Fruit fly (Drosophila melanogaster) whole organism, embryonic: ENCODE results near the gene Etfb.

Source experiments
- Adf1 ChIP-seq: fragments of 200-800 bp; sonication (Bioruptor generic); IDR thresholded peaks from 2 replicates; pipeline ENCODE4 v1.3.6; 2022; ENCODE audit warnings: missing biosample characterization, missing genetic modification characterization
- CG1024 ChIP-seq: fragments of 200-800 bp; sonication (Bioruptor generic); IDR thresholded peaks from 2 replicates; pipeline ENCODE4 v1.3.6; 2022; ENCODE audit warnings: missing biosample characterization, missing genetic modification characterization
- CG12219 ChIP-seq: fragments of 200-800 bp; sonication (Bioruptor generic); optimal IDR thresholded peaks from 3 replicates; lab custom pipeline; 2018; ENCODE audit warnings: missing biosample characterization, mild to moderate bottlenecking, missing genetic modification characterization
- CG12744 ChIP-seq: fragments of 200-800 bp; sonication (Bioruptor generic); optimal IDR thresholded peaks from 2 replicates; lab custom pipeline; 2016; ENCODE audit warnings: missing biosample characterization, missing genetic modification characterization
- CG13296 ChIP-seq: fragments of 200-800 bp; sonication (Bioruptor generic); optimal IDR thresholded peaks from 3 replicates; lab custom pipeline; 2018; ENCODE audit warnings: missing biosample characterization, mild to moderate bottlenecking, missing genetic modification characterization
- CG13894 ChIP-seq: fragments of 200-800 bp; sonication (Bioruptor generic); optimal IDR thresholded peaks from 3 replicates; lab custom pipeline; 2018; ENCODE audit warnings: missing biosample characterization, mild to moderate bottlenecking, missing genetic modification characterization, moderate library complexity
- CG15479 ChIP-seq: fragments of 200-800 bp; sonication (Bioruptor generic); optimal IDR thresholded peaks from 3 replicates; lab custom pipeline; 2019; ENCODE audit warnings: missing biosample characterization, mild to moderate bottlenecking, missing genetic modification characterization, moderate library complexity
- CG16863 ChIP-seq: fragments of 200-800 bp; sonication (Bioruptor generic); optimal IDR thresholded peaks from 3 replicates; lab custom pipeline; 2016; ENCODE audit warnings: missing biosample characterization, missing genetic modification characterization
- CG2199 ChIP-seq: fragments of 200-800 bp; sonication (Bioruptor generic); IDR thresholded peaks from 3 replicates; pipeline ENCODE4 v1.3.6; 2022; ENCODE audit warnings: missing biosample characterization, missing genetic modification characterization
- CG30431 ChIP-seq: fragments of 200-800 bp; sonication (Bioruptor generic); optimal IDR thresholded peaks from 2 replicates; lab custom pipeline; 2017; ENCODE audit warnings: missing biosample characterization, missing genetic modification characterization
- CG3163 ChIP-seq: fragments of 200-800 bp; sonication (Bioruptor generic); optimal IDR thresholded peaks from 3 replicates; lab custom pipeline; 2016; ENCODE audit warnings: missing biosample characterization, missing genetic modification characterization
- CG34422 ChIP-seq: fragments of 200-800 bp; sonication (Bioruptor generic); IDR thresholded peaks from 3 replicates; pipeline ENCODE4 v1.3.6; 2022; ENCODE audit warnings: missing biosample characterization, missing genetic modification characterization
- CG3726 ChIP-seq: fragments of 200-800 bp; sonication (Bioruptor generic); IDR thresholded peaks from 3 replicates; pipeline ENCODE4, ENCODE4 v1.3.6; 2022; ENCODE audit warnings: missing biosample characterization, missing genetic modification characterization
- CG4617 ChIP-seq: fragments of 200-800 bp; sonication (Bioruptor generic); optimal IDR thresholded peaks from 3 replicates; lab custom pipeline; 2016; ENCODE audit warnings: missing biosample characterization, missing genetic modification characterization, borderline replicate concordance
- CG8924 ChIP-seq: fragments of 200-800 bp; optimal IDR thresholded peaks from 3 replicates; lab custom pipeline; 2019; ENCODE audit warnings: missing biosample characterization, mild to moderate bottlenecking, missing genetic modification characterization, moderate library complexity
- CG9609 ChIP-seq: fragments of 200-800 bp; sonication (Bioruptor generic); optimal IDR thresholded peaks from 3 replicates; lab custom pipeline; 2016; ENCODE audit warnings: missing biosample characterization, missing genetic modification characterization
- CkIIα-i1 ChIP-seq: fragments of 200-800 bp; sonication (Bioruptor generic); IDR thresholded peaks from 2 replicates; pipeline ENCODE4 v1.3.6; 2022; ENCODE audit warnings: missing biosample characterization, missing genetic modification characterization
- Deaf1 ChIP-seq: fragments of 200-800 bp; optimal IDR thresholded peaks from 3 replicates; lab custom pipeline; 2019; ENCODE audit warnings: missing biosample characterization, mild to moderate bottlenecking, missing genetic modification characterization, moderate library complexity
- Dref ChIP-seq: fragments of 200-800 bp; sonication (Bioruptor generic); IDR thresholded peaks from 2 replicates; pipeline ENCODE4 v1.3.6; 2022; ENCODE audit warnings: missing biosample characterization, missing genetic modification characterization
- Eip74EF ChIP-seq, 2 experiments: fragments of 200-800 bp in 1 of 2; fragments of >200 bp in 1 of 2; sonication (Bioruptor generic) in 1 of 2; optimal IDR thresholded peaks; 2 replicates each; lab custom pipeline; 2017 to 2019; ENCODE audit warnings: missing biosample characterization in 2 of 2, missing genetic modification characterization in 2 of 2, mild to moderate bottlenecking in 1 of 2, moderate library complexity in 1 of 2
- Ets65A ChIP-seq: fragments of 200-800 bp; sonication (Bioruptor generic); peaks from one replicate; lab custom pipeline; 2016; ENCODE audit warnings: missing biosample characterization, missing genetic modification characterization
- HLH54F ChIP-seq: fragments of 200-800 bp; sonication (Bioruptor generic); optimal IDR thresholded peaks from 3 replicates; lab custom pipeline; 2016; ENCODE audit warnings: missing biosample characterization, missing genetic modification characterization
- Hmr ChIP-seq: fragments of 200-800 bp; sonication (Bioruptor generic); optimal IDR thresholded peaks from 3 replicates; lab custom pipeline; 2017; ENCODE audit warnings: mild to moderate bottlenecking, missing biosample characterization, missing genetic modification reagents, missing genetic modification characterization
- Hr51 ChIP-seq, 2 experiments: fragments of 200-800 bp; sonication (Bioruptor generic); optimal IDR thresholded peaks; 2 replicates in 1 of 2; 3 replicates in 1 of 2; lab custom pipeline; 2016 to 2018; ENCODE audit warnings: missing biosample characterization in 2 of 2, missing genetic modification characterization in 2 of 2, mild to moderate bottlenecking in 1 of 2, moderate library complexity in 1 of 2
- Mes4 ChIP-seq: fragments of 200-800 bp; sonication (Bioruptor generic); optimal IDR thresholded peaks from 2 replicates; lab custom pipeline; 2016; ENCODE audit warnings: missing biosample characterization, missing genetic modification characterization
- NK7.1 ChIP-seq: fragments of 200-800 bp; sonication (Bioruptor generic); optimal IDR thresholded peaks from 3 replicates; lab custom pipeline; 2016; ENCODE audit warnings: missing biosample characterization, missing genetic modification characterization
- Opbp ChIP-seq: fragments of 200-800 bp; sonication (Bioruptor generic); IDR thresholded peaks from 3 replicates; pipeline ENCODE4 v1.3.6; 2022; ENCODE audit warnings: missing biosample characterization, missing genetic modification characterization; ENCODE audit not compliant: partially characterized antibody
- Six4 ChIP-seq: fragments of 200-800 bp; sonication (Bioruptor generic); optimal IDR thresholded peaks from 2 replicates; lab custom pipeline; 2016; ENCODE audit warnings: missing biosample characterization, missing genetic modification characterization
- Stat92E ChIP-seq, 3 experiments: fragments of >200 bp in 2 of 3; fragments of 200-800 bp in 1 of 3; sonication (Bioruptor generic) in 1 of 3; optimal IDR thresholded peaks; 2 replicates each; lab custom pipeline; 2017 to 2019; ENCODE audit warnings: missing biosample characterization in 3 of 3, missing genetic modification characterization in 3 of 3, mild to moderate bottlenecking in 1 of 3, moderate library complexity in 1 of 3
- Trl ChIP-seq, 3 experiments: fragments of >200 bp in 2 of 3; fragments of 200-800 bp in 1 of 3; sonication (Bioruptor generic) in 1 of 3; optimal IDR thresholded peaks; 2 replicates in 1 of 3; 3 replicates in 2 of 3; lab custom pipeline; 2016 to 2017; ENCODE audit warnings: missing biosample characterization in 1 of 3, missing genetic modification characterization in 1 of 3
- YL-1 ChIP-seq: fragments of 200-800 bp; sonication (Bioruptor generic); optimal IDR thresholded peaks from 3 replicates; lab custom pipeline; 2017; ENCODE audit warnings: missing biosample characterization, mild to moderate bottlenecking, missing genetic modification characterization
- bowl ChIP-seq: fragments of 200-800 bp; sonication (Bioruptor generic); IDR thresholded peaks from 2 replicates; pipeline ENCODE4 v1.3.6; 2022; ENCODE audit warnings: missing biosample characterization, missing genetic modification characterization
- crp ChIP-seq, 2 experiments: fragments of 200-800 bp; sonication (Bioruptor generic); optimal IDR thresholded peaks; 2 replicates in 1 of 2; 3 replicates in 1 of 2; lab custom pipeline; 2017; ENCODE audit warnings: missing biosample characterization in 2 of 2, missing genetic modification characterization in 2 of 2, mild to moderate bottlenecking in 1 of 2, moderate library complexity in 1 of 2
- dmrt99B ChIP-seq: fragments of 200-800 bp; sonication (Bioruptor generic); optimal IDR thresholded peaks from 2 replicates; lab custom pipeline; 2018; ENCODE audit warnings: missing biosample characterization, mild to moderate bottlenecking, missing genetic modification characterization, moderate library complexity
- ems ChIP-seq: fragments of 200-800 bp; sonication (Bioruptor generic); optimal IDR thresholded peaks from 3 replicates; lab custom pipeline; 2016; ENCODE audit warnings: missing biosample characterization, missing genetic modification characterization
- esg ChIP-seq: fragments of 200-800 bp; sonication (Bioruptor generic); conservative IDR thresholded peaks from 2 replicates; pipeline ENCODE4 v1.3.6; 2022; ENCODE audit warnings: missing biosample characterization, missing genetic modification characterization
- gro ChIP-seq: fragments of 200-800 bp; sonication (Bioruptor generic); optimal IDR thresholded peaks from 2 replicates; lab custom pipeline; 2016; ENCODE audit warnings: missing biosample characterization, missing genetic modification characterization
- ind ChIP-seq: fragments of 200-800 bp; sonication (Bioruptor generic); optimal IDR thresholded peaks from 3 replicates; lab custom pipeline; 2016; ENCODE audit warnings: missing biosample characterization, missing genetic modification characterization
- kay ChIP-seq: fragments of 200-800 bp; sonication (Bioruptor generic); optimal IDR thresholded peaks from 2 replicates; lab custom pipeline; 2016; ENCODE audit warnings: missing biosample characterization, missing genetic modification characterization
- mld ChIP-seq: fragments of 200-800 bp; sonication (Bioruptor generic); IDR thresholded peaks from 3 replicates; pipeline ENCODE4 v1.3.6; 2022; ENCODE audit warnings: missing biosample characterization, missing genetic modification characterization; ENCODE audit not compliant: partially characterized antibody
- prd ChIP-seq, 3 experiments: fragments of >200 bp in 2 of 3; fragments of 200-800 bp in 1 of 3; sonication (Bioruptor generic) in 1 of 3; optimal IDR thresholded peaks in 2 of 3; IDR thresholded peaks in 1 of 3; 2 replicates in 2 of 3; 3 replicates in 1 of 3; pipeline versions ENCODE4 v1.3.6 to Lab custom; 2017 to 2022; ENCODE audit warnings: missing biosample characterization in 1 of 3, missing genetic modification characterization in 1 of 3
- scrt ChIP-seq: fragments of 200-800 bp; sonication (Bioruptor generic); optimal IDR thresholded peaks from 2 replicates; lab custom pipeline; 2018; ENCODE audit warnings: missing biosample characterization, mild to moderate bottlenecking, missing genetic modification characterization, moderate library complexity
- sens ChIP-seq: fragments of 200-800 bp; sonication (Bioruptor generic); peaks from one replicate; lab custom pipeline; 2016; ENCODE audit warnings: missing biosample characterization, missing genetic modification characterization
- sima ChIP-seq: fragments of 200-800 bp; sonication (Bioruptor generic); optimal IDR thresholded peaks from 2 replicates; lab custom pipeline; 2016; ENCODE audit warnings: missing biosample characterization, missing genetic modification characterization
- tll ChIP-seq, 2 experiments: fragments of 200-800 bp in 1 of 2; fragments of >200 bp in 1 of 2; sonication (Bioruptor generic) in 1 of 2; optimal IDR thresholded peaks; 2 replicates each; lab custom pipeline; 2017 to 2019; ENCODE audit warnings: missing biosample characterization in 2 of 2, missing genetic modification characterization in 2 of 2, mild to moderate bottlenecking in 1 of 2, moderate library complexity in 1 of 2
- tx ChIP-seq: fragments of 200-800 bp; sonication (Bioruptor generic); optimal IDR thresholded peaks from 2 replicates; lab custom pipeline; 2016; ENCODE audit warnings: missing biosample characterization, missing genetic modification characterization
- unpg ChIP-seq: fragments of 200-800 bp; sonication (Bioruptor generic); optimal IDR thresholded peaks from 3 replicates; lab custom pipeline; 2018; ENCODE audit warnings: missing biosample characterization, mild to moderate bottlenecking, missing genetic modification characterization, moderate library complexity
- wdn ChIP-seq: fragments of 200-800 bp; sonication (Bioruptor generic); IDR thresholded peaks from 2 replicates; pipeline ENCODE4 v1.3.6; 2022; ENCODE audit warnings: missing biosample characterization, missing genetic modification characterization

Etfb gene

dm6 chr3R:29771645-29772089, 31.1 kb downstream of the Etfb start (continued):
- TF ChIP-seq NK7.1 (GFP tag; lab: Kevin White, UChicago) (no peak), Trl (optimal IDR thresholded peaks at IDR 0.05; lab: Kevin White, UChicago) (peak in 1 of 2 experiments; percentile 96), Trl (GFP tag; optimal IDR thresholded peaks at IDR 0.05; lab: Kevin White, UChicago) (no peak), CG3163 (GFP tag; lab: Kevin White, UChicago) (peak; percentile 45), Adf1 (GFP tag; lab: Robert Waterston, UW) (peak; percentile 32; the same call in 1 of the 2 replicates), Hmr (GFP tag; lab: Kevin White, UChicago) (peak; percentile 48), ind (GFP tag; lab: Kevin White, UChicago) (no peak), mld (GFP tag; lab: Robert Waterston, UW) (no peak), Hr51 (GFP tag; optimal IDR thresholded peaks at IDR 0.05; lab: Kevin White, UChicago) (peak in 1 of 2 experiments; percentile 4), CG34422 (peak; percentile 26; the same call in 1 of the 3 replicates), CkIIα-i1 (GFP tag; lab: Robert Waterston, UW) (no peak), kay (GFP tag; lab: Kevin White, UChicago) (peak; percentile 99)
- TF ChIP-seq, all 482 proteins: peak for 98

dm6 chr3R:29770930-29771329, 31.8 kb downstream of the Etfb start:
- TF ChIP-seq ems, result no peak
- no peak for TF ChIP-seq gro (GFP tag; lab: Kevin White, UChicago)
- TF ChIP-seq YL-1 (GFP tag; lab: Kevin White, UChicago), result no peak
- TF ChIP-seq Deaf1 (tag; lab: Kevin White, UChicago), result peak; percentile 10
- no peak for TF ChIP-seq dmrt99B (tag; lab: Kevin White, UChicago)
- no peak for TF ChIP-seq HLH54F (GFP tag; lab: Kevin White, UChicago)
- TF ChIP-seq tx (GFP tag; lab: Kevin White, UChicago), result no peak
- no peak for TF ChIP-seq CG12744 (GFP tag; lab: Kevin White, UChicago)
- no peak for TF ChIP-seq sens (GFP tag; lab: Kevin White, UChicago)
- no peak for TF ChIP-seq bowl (GFP tag; lab: Robert Waterston, UW)
- TF ChIP-seq Eip74EF (GFP tag; optimal IDR thresholded peaks at IDR 0.05; lab: Kevin White, UChicago), result no peak
- TF ChIP-seq CG4617 (GFP tag; lab: Kevin White, UChicago), result no peak
- no peak for TF ChIP-seq tll (GFP tag; optimal IDR thresholded peaks at IDR 0.05; lab: Kevin White, UChicago)
- no peak for TF ChIP-seq CG15479 (GFP tag; lab: Kevin White, UChicago)
- no peak for TF ChIP-seq crp (GFP tag; optimal IDR thresholded peaks at IDR 0.05; lab: Kevin White, UChicago)
- TF ChIP-seq CG1024, result no peak
- peak; percentile 54 for TF ChIP-seq CG13894 (tag; lab: Kevin White, UChicago)
- no peak for TF ChIP-seq CG2199 (GFP tag; lab: Robert Waterston, UW)
- TF ChIP-seq CG16863, result no peak
- no peak for TF ChIP-seq CG3163 (GFP tag; lab: Kevin White, UChicago)
- no peak for TF ChIP-seq wdn
- no peak for TF ChIP-seq scrt (GFP tag; lab: Kevin White, UChicago)
- no peak for TF ChIP-seq Dref (GFP tag; lab: Robert Waterston, UW)
- TF ChIP-seq Opbp, result 0 out of 3 replicates have a peak, but pooled peaks have one; percentile 20
- TF ChIP-seq unpg (GFP tag; lab: Kevin White, UChicago), result no peak
- TF ChIP-seq Six4 (GFP tag; lab: Kevin White, UChicago), result no peak
- no peak for TF ChIP-seq CG8924
- TF ChIP-seq CG9609 (GFP tag; lab: Kevin White, UChicago), result no peak
- TF ChIP-seq CG30431 (GFP tag; lab: Kevin White, UChicago), result no peak
- no peak for TF ChIP-seq esg (GFP tag; lab: Robert Waterston, UW)
- TF ChIP-seq Stat92E (GFP tag; optimal IDR thresholded peaks at IDR 0.05; lab: Kevin White, UChicago), result no peak
- peak; percentile 66 for TF ChIP-seq Ets65A (GFP tag; lab: Kevin White, UChicago)
- TF ChIP-seq Mes4 (GFP tag; lab: Kevin White, UChicago), result no peak
- no peak for TF ChIP-seq CG3726
- no peak for TF ChIP-seq prd (optimal IDR thresholded peaks at IDR 0.05; lab: Kevin White, UChicago)
- TF ChIP-seq prd (GFP tag; IDR thresholded peaks at IDR 0.05; lab: Robert Waterston, UW), result 0 out of 3 replicates have a peak, but pooled peaks have one; percentile 13
- TF ChIP-seq CG13296, result no peak
- TF ChIP-seq CG12219 (GFP tag; lab: Kevin White, UChicago), result no peak
- no peak for TF ChIP-seq sima (GFP tag; lab: Kevin White, UChicago)
